2 fruit fly cellular contexts compared by ENCODE assay signal in the genomic region with DNA sequence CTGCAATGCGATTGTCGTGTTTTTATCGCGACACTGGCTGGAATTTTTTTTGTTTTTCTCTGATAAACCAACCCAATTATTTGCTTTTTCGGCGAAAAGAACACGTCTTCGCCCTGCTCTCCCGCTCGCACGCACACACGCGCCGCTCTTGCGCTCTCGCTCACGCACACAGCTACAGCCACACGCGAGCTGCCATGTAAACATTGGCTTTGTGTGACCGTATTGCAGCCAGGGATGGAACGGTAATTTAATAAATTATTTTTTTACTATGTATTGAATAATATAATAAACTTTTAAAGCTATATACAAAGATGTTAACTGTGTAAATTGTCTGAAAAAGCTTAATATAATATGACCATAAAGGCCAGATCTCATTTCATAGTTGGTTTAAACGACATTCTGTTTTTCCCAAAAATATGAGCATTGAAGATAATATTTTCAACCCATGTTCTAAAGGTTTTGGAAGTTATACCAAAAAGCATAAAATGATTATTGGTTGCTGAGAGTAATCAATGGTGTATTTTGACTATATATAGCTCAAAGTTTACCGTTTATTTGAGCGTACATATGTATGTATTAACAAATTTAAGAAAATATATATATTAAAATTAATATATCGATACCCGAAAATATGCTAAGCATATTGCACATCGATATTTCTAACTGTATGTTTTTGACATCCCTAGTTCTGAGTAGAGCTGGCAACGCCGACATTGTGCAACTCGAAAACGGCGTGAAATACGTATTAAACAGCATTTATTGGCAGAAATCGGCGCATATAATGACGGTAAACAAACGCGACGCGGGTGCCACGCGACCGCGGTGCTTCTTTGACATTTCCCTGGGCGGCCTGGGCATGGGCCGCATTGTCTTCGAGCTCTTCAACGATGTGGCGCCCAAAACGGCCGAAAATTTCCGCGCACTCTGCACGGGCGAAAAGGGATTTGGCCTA.
TF ChIP-seq lines count a peak whose summit lies in the region.

A gene (minus strand): TSS at position 112 of the 952 bp plus-strand sequence.
A gene (plus strand): TSS at position 681 of the 952 bp plus-strand sequence.

TF ChIP-seq in whole organism, embryonic, 481 proteins besides CTCF, POLR2A, EP300 and RAD21 (continued from another document and continues in another):
- TF ChIP-seq CG7556 (GFP tag; optimal IDR thresholded peaks at IDR 0.05; lab: Kevin White, UChicago) (peak; percentile 44), CG7271 (tag; optimal IDR thresholded peaks at IDR 0.05; lab: Kevin White, UChicago) (peak; percentile 62), rib (GFP tag; IDR thresholded peaks at IDR 0.05; lab: Robert Waterston, UW) (0 out of 2 replicates have a peak, but pooled peaks have one; percentile 23), Hmr (GFP tag; optimal IDR thresholded peaks at IDR 0.05; lab: Kevin White, UChicago) (peak; percentile 58), Taf1 (GFP tag; IDR thresholded peaks at IDR 0.05; lab: Robert Waterston, UW) (no peak), CG17361 (GFP tag; IDR thresholded peaks at IDR 0.05; lab: Robert Waterston, UW) (peak; percentile 86), PHDP (tag; optimal IDR thresholded peaks at IDR 0.05; lab: Kevin White, UChicago) (peak; percentile 75), Dip3 (GFP tag; optimal IDR thresholded peaks at IDR 0.05; lab: Kevin White, UChicago) (peak; percentile 12), CG10274 (GFP tag; optimal IDR thresholded peaks at IDR 0.05; lab: Kevin White, UChicago) (peak; percentile 33), ERR (GFP tag; optimal IDR thresholded peaks at IDR 0.05; lab: Kevin White, UChicago) (no peak), CG7372 (GFP tag; IDR thresholded peaks at IDR 0.05; lab: Robert Waterston, UW) (peak; percentile 47; the same call in 1 of the 2 replicates), CG6683 (GFP tag; optimal IDR thresholded peaks at IDR 0.05; lab: Kevin White, UChicago) (no peak), row (GFP tag; IDR thresholded peaks at IDR 0.05; lab: Robert Waterston, UW) (peak; percentile 84), CG14860 (GFP tag; IDR thresholded peaks at IDR 0.05; lab: Robert Waterston, UW; ENCODE audit: partially characterized antibody) (peak; percentile 52; the same call in 2 of the 3 replicates), CG12104 (GFP tag; optimal IDR thresholded peaks at IDR 0.05; lab: Kevin White, UChicago) (peak; percentile 62), CG5180 (GFP tag; optimal IDR thresholded peaks at IDR 0.05; lab: Kevin White, UChicago) (peak; percentile 9), salm (tag; optimal IDR thresholded peaks at IDR 0.05; lab: Kevin White, UChicago) (no peak), jigr1 (GFP tag; IDR thresholded peaks at IDR 0.05; lab: Robert Waterston, UW) (no peak; the same call in 2 of the 3 replicates), dan (GFP tag; IDR thresholded peaks at IDR 0.05; lab: Robert Waterston, UW) (no peak), pum (GFP tag; optimal IDR thresholded peaks at IDR 0.05; lab: Kevin White, UChicago) (no peak), usp (GFP tag; optimal IDR thresholded peaks at IDR 0.05; lab: Kevin White, UChicago) (no peak), stc (GFP tag; IDR thresholded peaks at IDR 0.05; lab: Robert Waterston, UW) (peak; percentile 45), Rx (GFP tag; IDR thresholded peaks at IDR 0.05; lab: Robert Waterston, UW) (0 out of 2 replicates have a peak, but pooled peaks have one; percentile 31), hb (GFP tag; IDR thresholded peaks at IDR 0.05; lab: Robert Waterston, UW; ENCODE audit: partially characterized antibody) (no peak), Asciz (GFP tag; optimal IDR thresholded peaks at IDR 0.05; lab: Kevin White, UChicago) (peak; percentile 7), ash1 (GFP tag; optimal IDR thresholded peaks at IDR 0.05; lab: Kevin White, UChicago) (no peak), Dad (GFP tag; optimal IDR thresholded peaks at IDR 0.05; lab: Kevin White, UChicago) (peak; percentile 30), D (optimal IDR thresholded peaks at IDR 0.05; lab: Kevin White, UChicago) (no peak), D (GFP tag; optimal IDR thresholded peaks at IDR 0.05; lab: Kevin White, UChicago) (peak; percentile 52), eve (GFP tag; optimal IDR thresholded peaks at IDR 0.05; lab: Kevin White, UChicago) (no peak), Elba2 (GFP tag; optimal IDR thresholded peaks at IDR 0.05; lab: Kevin White, UChicago) (peak; percentile 19), peb (GFP tag; IDR thresholded peaks at IDR 0.05; lab: Robert Waterston, UW) (no peak), Drgx (GFP tag; IDR thresholded peaks at IDR 0.05; lab: Robert Waterston, UW) (peak; percentile 47), MBD-R2 (GFP tag; IDR thresholded peaks at IDR 0.05; lab: Robert Waterston, UW) (peak; percentile 72), gro (GFP tag; optimal IDR thresholded peaks at IDR 0.05; lab: Kevin White, UChicago) (peak; percentile 34), disco-r (GFP tag; optimal IDR thresholded peaks at IDR 0.05; lab: Kevin White, UChicago) (no peak), Blimp-1 (GFP tag; optimal IDR thresholded peaks at IDR 0.05; lab: Kevin White, UChicago) (peak; percentile 38), Dfd (GFP tag; optimal IDR thresholded peaks at IDR 0.05; lab: Kevin White, UChicago) (no peak), CG31365 (tag; optimal IDR thresholded peaks at IDR 0.05; lab: Kevin White, UChicago) (no peak), Dip2 (GFP tag; IDR thresholded peaks at IDR 0.05; lab: Robert Waterston, UW) (no peak), CG4820 (GFP tag; optimal IDR thresholded peaks at IDR 0.05; lab: Kevin White, UChicago) (peak; percentile 22), grau (tag; optimal IDR thresholded peaks at IDR 0.05; lab: Kevin White, UChicago) (peak; percentile 71), pzg (GFP tag; optimal IDR thresholded peaks at IDR 0.05; lab: Kevin White, UChicago) (peak; percentile 41), Lhr (GFP tag; optimal IDR thresholded peaks at IDR 0.05; lab: Kevin White, UChicago) (peak; percentile 2), CG10321 (GFP tag; IDR thresholded peaks at IDR 0.05; lab: Robert Waterston, UW) (peak; percentile 63), ato (GFP tag; IDR thresholded peaks at IDR 0.05; lab: Robert Waterston, UW; ENCODE audit: partially characterized antibody) (peak; percentile 27; the same call in 1 of the 2 replicates), unpg (GFP tag; optimal IDR thresholded peaks at IDR 0.05; lab: Kevin White, UChicago) (peak; percentile 51), CHES-1-like (GFP tag; optimal IDR thresholded peaks at IDR 0.05; lab: Kevin White, UChicago) (peak; percentile 31), CG2120 (GFP tag; optimal IDR thresholded peaks at IDR 0.05; lab: Kevin White, UChicago) (peak; percentile 59), CG4854 (GFP tag; optimal IDR thresholded peaks at IDR 0.05; lab: Kevin White, UChicago) (no peak), Abd-B (GFP tag; optimal IDR thresholded peaks at IDR 0.05; lab: Kevin White, UChicago) (peak; percentile 56), sob (GFP tag; IDR thresholded peaks at IDR 0.05; lab: Robert Waterston, UW) (peak; percentile 74), tio (GFP tag; optimal IDR thresholded peaks at IDR 0.05; lab: Kevin White, UChicago) (no peak), CG9817 (tag; optimal IDR thresholded peaks at IDR 0.05; lab: Kevin White, UChicago) (peak; percentile 62), lola (GFP tag; optimal IDR thresholded peaks at IDR 0.05; lab: Kevin White, UChicago) (peak in 1 of 3 experiments; percentile 56), CG14667 (GFP tag; IDR thresholded peaks at IDR 0.05; lab: Robert Waterston, UW) (0 out of 2 replicates have a peak, but pooled peaks have one; percentile 15), Optix (GFP tag; IDR thresholded peaks at IDR 0.05; lab: Robert Waterston, UW) (no peak), sug (tag; optimal IDR thresholded peaks at IDR 0.05; lab: Kevin White, UChicago) (peak; percentile 70)

TF ChIP-seq in whole organism, prepupa, 60 proteins besides CTCF, POLR2A, EP300 and RAD21 (continued from another document):
- TF ChIP-seq lz (GFP tag; optimal IDR thresholded peaks at IDR 0.05; lab: Kevin White, UChicago) (peak; percentile 53), topi (GFP tag; optimal IDR thresholded peaks at IDR 0.05; lab: Kevin White, UChicago) (peak; percentile 40), fd59A (GFP tag; optimal IDR thresholded peaks at IDR 0.05; lab: Kevin White, UChicago) (peak; percentile 12), CG8319 (GFP tag; optimal IDR thresholded peaks at IDR 0.05; lab: Kevin White, UChicago) (peak; percentile 26), CG6163 (GFP tag; IDR thresholded peaks at IDR 0.05; lab: Robert Waterston, UW) (peak; percentile 69), Eip75B (GFP tag; optimal IDR thresholded peaks at IDR 0.05; lab: Kevin White, UChicago) (peak; percentile 3), Eip93F (GFP tag; optimal IDR thresholded peaks at IDR 0.05; lab: Kevin White, UChicago) (peak; percentile 34), CG11902 (GFP tag; optimal IDR thresholded peaks at IDR 0.05; lab: Kevin White, UChicago) (peak; percentile 24), CG15336 (GFP tag; IDR thresholded peaks at IDR 0.05; lab: Robert Waterston, UW) (peak; percentile 63), Hr38 (GFP tag; optimal IDR thresholded peaks at IDR 0.05; lab: Kevin White, UChicago) (no peak), CG10669 (GFP tag; optimal IDR thresholded peaks at IDR 0.05; lab: Kevin White, UChicago) (peak; percentile 53), Ets96B (tag; optimal IDR thresholded peaks at IDR 0.05; lab: Kevin White, UChicago) (peak; percentile 52), eg (GFP tag; IDR thresholded peaks at IDR 0.05; lab: Robert Waterston, UW) (peak; percentile 62), Hr4 (GFP tag; optimal IDR thresholded peaks at IDR 0.05; lab: Kevin White, UChicago) (peak; percentile 54), cyc (GFP tag; optimal IDR thresholded peaks at IDR 0.05; lab: Kevin White, UChicago) (peak; percentile 42), CG11294 (GFP tag; IDR thresholded peaks at IDR 0.05; lab: Robert Waterston, UW) (peak; percentile 38; the same call in 1 of the 2 replicates), CG6276 (GFP tag; optimal IDR thresholded peaks at IDR 0.05; lab: Kevin White, UChicago) (no peak)
TF ChIP-seq in whole organism, prepupa: peak in this region for 54.
